Worm (Caenorhabditis elegans) whole organism, early embryonic: ENCODE measurements around the gene F54H12.5.

ENCODE experiments used
- B0310.2 ChIP-seq: sonication (generic microtip); optimal IDR thresholded peaks from 2 replicates; lab custom pipeline; 2016; ENCODE audit warnings: mild to moderate bottlenecking, missing genetic modification characterization, missing compliant biosample characterization
- F13C5.2 ChIP-seq: sonication (generic microtip); optimal IDR thresholded peaks from 2 replicates; lab custom pipeline; 2017; ENCODE audit warnings: mild to moderate bottlenecking, missing genetic modification characterization, inconsistent platforms, missing compliant biosample characterization
- aly-1 ChIP-seq: sonication (generic microtip); optimal IDR thresholded peaks from 2 replicates; lab custom pipeline; 2016; ENCODE audit warnings: missing genetic modification characterization, missing compliant biosample characterization
- ama-1 ChIP-seq: fragments of 150-350 bp; optimal IDR thresholded peaks from 2 replicates; lab custom pipeline; 2014
- ceh-13 ChIP-seq: fragments of 200-800 bp; sonication (Bioruptor generic); optimal IDR thresholded peaks from 2 replicates; lab custom pipeline; 2018; ENCODE audit warnings: mild to moderate bottlenecking, missing genetic modification characterization, missing compliant biosample characterization
- ceh-36 ChIP-seq: sonication (generic microtip); optimal IDR thresholded peaks from 2 replicates; lab custom pipeline; 2016; ENCODE audit warnings: missing genetic modification characterization, inconsistent platforms, missing compliant biosample characterization
- ets-7 ChIP-seq: sonication (generic microtip); optimal IDR thresholded peaks from 2 replicates; lab custom pipeline; 2016; ENCODE audit warnings: missing genotype, missing genetic modification characterization, missing compliant biosample characterization
- flt-1 ChIP-seq: fragments of 200-800 bp; sonication (Bioruptor generic); IDR thresholded peaks from 2 replicates; pipeline ENCODE4 v1.3.6; 2022; ENCODE audit warnings: missing genetic modification characterization, missing compliant biosample characterization
- hmbx-1 ChIP-seq: sonication (generic microtip); optimal IDR thresholded peaks from 2 replicates; lab custom pipeline; 2016; ENCODE audit warnings: mild to moderate bottlenecking, missing genetic modification characterization, missing compliant biosample characterization
- hmg-4 ChIP-seq: fragments of 200-800 bp; sonication (Bioruptor generic); optimal IDR thresholded peaks from 2 replicates; lab custom pipeline; 2018; ENCODE audit warnings: mild to moderate bottlenecking, missing genetic modification characterization, missing compliant biosample characterization
- hnd-1 ChIP-seq: sonication (generic microtip); optimal IDR thresholded peaks from 2 replicates; lab custom pipeline; 2016; ENCODE audit warnings: missing genetic modification characterization, missing compliant biosample characterization
- pes-1 ChIP-seq: fragments of 200-800 bp; sonication (Bioruptor generic); IDR thresholded peaks from 2 replicates; pipeline ENCODE4 v1.3.6; 2022; ENCODE audit warnings: missing genetic modification reagents, missing genetic modification characterization, missing compliant biosample characterization
- scrt-1 ChIP-seq: fragments of 200-800 bp; sonication (Bioruptor generic); IDR thresholded peaks from 2 replicates; pipeline ENCODE4 v1.3.6; 2022; ENCODE audit warnings: missing genetic modification characterization, missing compliant biosample characterization
- sea-1 ChIP-seq: fragments of 200-800 bp; sonication (Bioruptor generic); conservative IDR thresholded peaks from 2 replicates; pipeline ENCODE4 v1.3.6; 2022; ENCODE audit warnings: missing genetic modification characterization, missing compliant biosample characterization
- tbx-11 ChIP-seq: fragments of 200-800 bp; sonication (Bioruptor generic); IDR thresholded peaks from 2 replicates; pipeline ENCODE4 v1.3.6; 2022; ENCODE audit warnings: missing genetic modification characterization, missing compliant biosample characterization
- tbx-37 ChIP-seq: fragments of 200-800 bp; sonication (Bioruptor generic); conservative IDR thresholded peaks from 2 replicates; pipeline ENCODE4 v1.3.6; 2022; ENCODE audit warnings: missing genetic modification reagents, missing genetic modification characterization, missing compliant biosample characterization
- tra-4 ChIP-seq: sonication (generic microtip); optimal IDR thresholded peaks from 2 replicates; lab custom pipeline; 2017; ENCODE audit warnings: missing genetic modification characterization, missing compliant biosample characterization

F54H12.5 gene

ce11 chrIII:7979659-7980058, 7.7 kb upstream of the F54H12.5 start, which contains the start of gene clp-1:
Gene clp-1, plus strand, starts transcription at chrIII:7979959.
- TF ChIP-seq ceh-36 (tag; lab: Kevin White, UChicago) (no peak), scrt-1 (no peak), sea-1 (GFP tag; lab: Robert Waterston, UW) (no peak), tbx-37 (GFP tag; lab: Robert Waterston, UW) (no peak), B0310.2 (tag; lab: Kevin White, UChicago) (no peak), tra-4 (tag; lab: Kevin White, UChicago) (no peak), pes-1 (GFP tag; lab: Robert Waterston, UW) (no peak)

ce11 chrIII:7978723-7979122, 6.8 kb upstream of the F54H12.5 start:
- no peak for TF ChIP-seq scrt-1
- no peak for TF ChIP-seq tra-4 (tag; lab: Kevin White, UChicago)
- TF ChIP-seq ama-1 (lab: Kevin White, UChicago) = no peak

ce11 chrIII:7978289-7978688, 6.3 kb upstream of the F54H12.5 start:
- TF ChIP-seq hmg-4 (no peak), F13C5.2 (tag; lab: Kevin White, UChicago) (no peak), hmbx-1 (tag; lab: Kevin White, UChicago) (no peak), tbx-11 (GFP tag; lab: Robert Waterston, UW) (no peak), sea-1 (GFP tag; lab: Robert Waterston, UW) (no peak), tra-4 (tag; lab: Kevin White, UChicago) (no peak), hnd-1 (tag; lab: Kevin White, UChicago) (no peak), scrt-1 (no peak), ama-1 (lab: Kevin White, UChicago) (no peak), aly-1 (tag; lab: Kevin White, UChicago) (no peak), ceh-13 (GFP tag; lab: Kevin White, UChicago) (no peak), flt-1 (no peak), ceh-36 (tag; lab: Kevin White, UChicago) (no peak), tbx-37 (GFP tag; lab: Robert Waterston, UW) (no peak), ets-7 (no peak), pes-1 (GFP tag; lab: Robert Waterston, UW) (no peak), B0310.2 (tag; lab: Kevin White, UChicago) (no peak)

ce11 chrIII:7977777-7978176, 5.8 kb upstream of the F54H12.5 start, which contains the start of gene C06G4.4:
Gene C06G4.4, minus strand, starts transcription at chrIII:7977812.
- TF ChIP-seq tra-4 (tag; lab: Kevin White, UChicago) = no peak
- TF ChIP-seq pes-1 (GFP tag; lab: Robert Waterston, UW) = no peak
- no peak for TF ChIP-seq ets-7
- TF ChIP-seq flt-1 = no peak
- TF ChIP-seq tbx-37 (GFP tag; lab: Robert Waterston, UW) = no peak
- no peak for TF ChIP-seq tbx-11 (GFP tag; lab: Robert Waterston, UW)

- TF ChIP-seq ama-1 (lab: Kevin White, UChicago) = no peak
- TF ChIP-seq tbx-11 (GFP tag; lab: Robert Waterston, UW) = no peak
- no peak for TF ChIP-seq flt-1
- no peak for TF ChIP-seq hmbx-1 (tag; lab: Kevin White, UChicago)
- no peak for TF ChIP-seq F13C5.2 (tag; lab: Kevin White, UChicago)
- no peak for TF ChIP-seq aly-1 (tag; lab: Kevin White, UChicago)
- TF ChIP-seq tra-4 (tag; lab: Kevin White, UChicago) = no peak
- TF ChIP-seq hnd-1 (tag; lab: Kevin White, UChicago) = no peak
- TF ChIP-seq ets-7 = no peak
Measured at ce11 chrIII:7977224-7977623, 5.3 kb upstream of the F54H12.5 start.

- TF ChIP-seq scrt-1 (no peak), tbx-37 (GFP tag; lab: Robert Waterston, UW) (no peak), tbx-11 (GFP tag; lab: Robert Waterston, UW) (no peak), ets-7 (no peak), hnd-1 (tag; lab: Kevin White, UChicago) (no peak)
Measured at ce11 chrIII:7973968-7974607, 2.1 kb upstream of the F54H12.5 start.

- peak; percentile 44 for TF ChIP-seq F13C5.2 (tag; lab: Kevin White, UChicago)
- TF ChIP-seq hmg-4 = no peak
Measured at ce11 chrIII:7973201-7973767, 1.3 kb upstream of the F54H12.5 start, which contains the start of the genes eef-1B.1 and aco-2. Gene eef-1B.1, minus strand, starts transcription at chrIII:7973386. Gene aco-2, plus strand, starts transcription at chrIII:7973717.

- TF ChIP-seq ama-1 (lab: Kevin White, UChicago) (no peak), hnd-1 (tag; lab: Kevin White, UChicago) (no peak), tra-4 (tag; lab: Kevin White, UChicago) (no peak), pes-1 (GFP tag; lab: Robert Waterston, UW) (no peak), tbx-11 (GFP tag; lab: Robert Waterston, UW) (no peak)
Measured at ce11 chrIII:7972687-7973086, 726 bp upstream of the F54H12.5 start.
